Fruit fly (Drosophila melanogaster): ENCODE results near the gene fal.

The fal gene

dm6 chr3L:19329499-19329898 is 35.1 kb downstream of the fal start (continued):
- peak; percentile 45 for TF ChIP-seq CG3919 (GFP tag; optimal IDR thresholded peaks at IDR 0.05)
- TF ChIP-seq Smox (GFP tag; optimal IDR thresholded peaks at IDR 0.05): no peak
- TF ChIP-seq Gug (GFP tag; IDR thresholded peaks at IDR 0.05): 0 out of 2 replicates have a peak, but pooled peaks have one; percentile 22
- no peak for TF ChIP-seq ss (GFP tag; optimal IDR thresholded peaks at IDR 0.05)
- TF ChIP-seq Ets21C (GFP tag; optimal IDR thresholded peaks at IDR 0.05): no peak
- TF ChIP-seq Met (GFP tag; optimal IDR thresholded peaks at IDR 0.05): no peak
- no peak for TF ChIP-seq spab (GFP tag; optimal IDR thresholded peaks at IDR 0.05)

dm6 chr3L:19331763-19332162 is 37.4 kb downstream of the fal start:
- TF ChIP-seq Ets96B (tag; optimal IDR thresholded peaks at IDR 0.05): no peak
- no peak for TF ChIP-seq CG6808 (GFP tag; optimal IDR thresholded peaks at IDR 0.05)
- no peak for TF ChIP-seq vri (GFP tag; optimal IDR thresholded peaks at IDR 0.05)
- no peak for TF ChIP-seq Ets21C (GFP tag; optimal IDR thresholded peaks at IDR 0.05)
- TF ChIP-seq CG7368 (GFP tag; optimal IDR thresholded peaks at IDR 0.05): no peak
- no peak for TF ChIP-seq pdm3 (GFP tag; optimal IDR thresholded peaks at IDR 0.05)
- no peak for TF ChIP-seq CG9139 (GFP tag; optimal IDR thresholded peaks at IDR 0.05)
- TF ChIP-seq Met (GFP tag; optimal IDR thresholded peaks at IDR 0.05): no peak
- TF ChIP-seq CG10631 (GFP tag; optimal IDR thresholded peaks at IDR 0.05): no peak
- TF ChIP-seq cyc (GFP tag; optimal IDR thresholded peaks at IDR 0.05): no peak
- no peak for TF ChIP-seq CG34406 (GFP tag; optimal IDR thresholded peaks at IDR 0.05)
- TF ChIP-seq Hr38 (GFP tag; optimal IDR thresholded peaks at IDR 0.05): no peak
- no peak for TF ChIP-seq CG15336 (GFP tag; IDR thresholded peaks at IDR 0.05)
- TF ChIP-seq Eip75B (GFP tag; optimal IDR thresholded peaks at IDR 0.05): no peak
- TF ChIP-seq CG6792 (GFP tag; optimal IDR thresholded peaks at IDR 0.05): no peak
- TF ChIP-seq lz (GFP tag; optimal IDR thresholded peaks at IDR 0.05): no peak
- TF ChIP-seq CG31627 (GFP tag; optimal IDR thresholded peaks at IDR 0.05): no peak
- TF ChIP-seq fd59A (GFP tag; optimal IDR thresholded peaks at IDR 0.05): no peak
- TF ChIP-seq dac (GFP tag; optimal IDR thresholded peaks at IDR 0.05): no peak
- no peak for TF ChIP-seq acj6 (GFP tag; optimal IDR thresholded peaks at IDR 0.05)

dm6 chr3L:19336678-19337077 is 42.3 kb downstream of the fal start:
- peak; percentile 4 for TF ChIP-seq acj6 (GFP tag; optimal IDR thresholded peaks at IDR 0.05)
- TF ChIP-seq OdsH (GFP tag; optimal IDR thresholded peaks at IDR 0.05): peak; percentile 12
- peak; percentile 11 for TF ChIP-seq CG10631 (GFP tag; optimal IDR thresholded peaks at IDR 0.05)
- TF ChIP-seq Eip78C (GFP tag): peak; percentile 68
- peak; percentile 16 for TF ChIP-seq achi (GFP tag; optimal IDR thresholded peaks at IDR 0.05)
- no peak for TF ChIP-seq Hr39 (GFP tag; optimal IDR thresholded peaks at IDR 0.05)
- peak; percentile 47; the same call in 1 of the 2 replicates for TF ChIP-seq CG15336 (GFP tag; IDR thresholded peaks at IDR 0.05)
- TF ChIP-seq Hr38 (GFP tag; optimal IDR thresholded peaks at IDR 0.05): no peak
- TF ChIP-seq salr (GFP tag; optimal IDR thresholded peaks at IDR 0.05): peak in 1 of 2 experiments; percentile 21
- peak; percentile 11; the same call in 1 of the 3 replicates for TF ChIP-seq eg (GFP tag; IDR thresholded peaks at IDR 0.05)
- peak; percentile 54 for TF ChIP-seq CG32006 (GFP tag; optimal IDR thresholded peaks at IDR 0.05)

dm6 chr3L:19337398-19338086 is 43.2 kb downstream of the fal start, which contains the start of gene pip:
Gene pip (minus strand): TSS chr3L:19337609.
- TF ChIP-seq Hr38 (GFP tag; optimal IDR thresholded peaks at IDR 0.05): no peak
- TF ChIP-seq Eip78C (GFP tag): peak; percentile 56
- TF ChIP-seq CG31627 (GFP tag; optimal IDR thresholded peaks at IDR 0.05): no peak
- TF ChIP-seq CG34406 (GFP tag; optimal IDR thresholded peaks at IDR 0.05): no peak
- TF ChIP-seq cyc (GFP tag; optimal IDR thresholded peaks at IDR 0.05): no peak
- no peak for TF ChIP-seq lz (GFP tag; optimal IDR thresholded peaks at IDR 0.05)
- TF ChIP-seq CG7368 (GFP tag; optimal IDR thresholded peaks at IDR 0.05): no peak
- no peak for TF ChIP-seq Met (GFP tag; optimal IDR thresholded peaks at IDR 0.05)
- TF ChIP-seq CG6808 (GFP tag; optimal IDR thresholded peaks at IDR 0.05): no peak
- TF ChIP-seq CG11294 (GFP tag; IDR thresholded peaks at IDR 0.05): no peak
- TF ChIP-seq svp (GFP tag): no peak
- no peak for TF ChIP-seq acj6 (GFP tag; optimal IDR thresholded peaks at IDR 0.05)
- no peak for TF ChIP-seq CG9139 (GFP tag; optimal IDR thresholded peaks at IDR 0.05)
- no peak for TF ChIP-seq Smox (GFP tag; optimal IDR thresholded peaks at IDR 0.05)
- no peak for TF ChIP-seq Hr39 (GFP tag; optimal IDR thresholded peaks at IDR 0.05)
- no peak for TF ChIP-seq CG3032 (tag; optimal IDR thresholded peaks at IDR 0.05)
- no peak for TF ChIP-seq CG10669 (GFP tag; optimal IDR thresholded peaks at IDR 0.05)
- TF ChIP-seq Sox15 (GFP tag; optimal IDR thresholded peaks at IDR 0.05): no peak
- no peak for TF ChIP-seq CG11762 (GFP tag; optimal IDR thresholded peaks at IDR 0.05; ENCODE audit: insufficient read depth)
- no peak for TF ChIP-seq CG10631 (GFP tag; optimal IDR thresholded peaks at IDR 0.05)
- 0 out of 3 replicates have a peak, but pooled peaks have one; percentile 21 for TF ChIP-seq CG6163 (GFP tag; IDR thresholded peaks at IDR 0.05)
- TF ChIP-seq CG3919 (GFP tag; optimal IDR thresholded peaks at IDR 0.05): no peak
- no peak for TF ChIP-seq topi (GFP tag; optimal IDR thresholded peaks at IDR 0.05)
- TF ChIP-seq CG15336 (GFP tag; IDR thresholded peaks at IDR 0.05): no peak
- no peak for TF ChIP-seq pdm3 (GFP tag; optimal IDR thresholded peaks at IDR 0.05)
- peak; percentile 82 for TF ChIP-seq fkh (GFP tag; optimal IDR thresholded peaks at IDR 0.05)
- TF ChIP-seq vri (GFP tag; optimal IDR thresholded peaks at IDR 0.05): no peak
- TF ChIP-seq dac (GFP tag; optimal IDR thresholded peaks at IDR 0.05): no peak
- no peak for TF ChIP-seq achi (GFP tag; optimal IDR thresholded peaks at IDR 0.05)
- TF ChIP-seq OdsH (GFP tag; optimal IDR thresholded peaks at IDR 0.05): no peak
- no peak for TF ChIP-seq CG11902 (GFP tag; optimal IDR thresholded peaks at IDR 0.05)
